Worm (Caenorhabditis elegans): ENCODE data around the gene nhr-68.

nhr-68 gene

DNA sequence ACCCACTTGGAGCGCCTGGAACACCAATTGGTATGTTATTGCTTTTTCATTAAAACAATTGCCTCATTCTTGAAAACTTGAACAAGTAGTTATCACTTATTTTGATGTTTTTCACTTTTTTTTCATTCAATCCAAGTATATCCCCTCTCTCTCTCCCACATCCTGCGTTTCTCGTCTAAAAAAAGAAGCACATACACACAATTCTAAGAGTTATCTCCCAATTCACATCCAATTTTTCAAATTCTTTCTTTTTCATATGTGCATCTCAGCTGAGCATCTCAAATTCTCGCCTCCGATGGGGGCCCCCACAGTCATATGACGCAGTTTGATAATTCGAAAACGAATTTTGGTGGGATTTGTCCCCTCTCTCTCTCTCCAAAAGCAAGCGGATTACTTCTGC is 36.6 kb upstream of the nhr-68 start:
- peak; percentile 5 for TF ChIP-seq ces-1 (GFP tag; optimal IDR thresholded peaks at IDR 0.05)
- TF ChIP-seq ham-2 (GFP tag; optimal IDR thresholded peaks at IDR 0.05): no peak

DNA sequence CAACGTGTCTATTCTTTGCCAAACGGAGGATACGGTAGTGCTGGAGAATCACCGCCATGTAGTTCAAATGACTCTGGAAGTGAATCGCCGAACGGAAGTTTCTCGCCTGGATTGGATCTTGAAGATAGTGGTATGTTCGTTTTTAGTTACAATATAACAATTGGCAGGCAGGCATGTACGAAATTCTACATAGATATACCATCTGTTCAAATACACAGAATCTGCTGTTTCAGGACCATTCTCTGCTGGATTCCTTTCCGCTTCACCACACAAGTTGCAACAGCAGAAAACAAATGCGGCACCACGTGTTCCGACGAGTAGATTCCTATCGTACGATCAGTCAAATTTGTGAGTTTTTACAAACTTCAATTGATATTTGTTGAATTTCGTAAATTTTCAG is 33.7 kb upstream of the nhr-68 start:
- TF ChIP-seq cnd-1 (tag; optimal IDR thresholded peaks at IDR 0.05): no peak
- no peak for TF ChIP-seq pha-4 (tag; optimal IDR thresholded peaks at IDR 0.05)
- no peak for TF ChIP-seq nhr-2 (tag; optimal IDR thresholded peaks at IDR 0.05)
- TF ChIP-seq lin-32 (GFP tag; optimal IDR thresholded peaks at IDR 0.05): no peak
- TF ChIP-seq ztf-11 (tag; optimal IDR thresholded peaks at IDR 0.05): no peak
- no peak for TF ChIP-seq nhr-76 (tag; optimal IDR thresholded peaks at IDR 0.05)
- TF ChIP-seq unc-39 (tag; optimal IDR thresholded peaks at IDR 0.05): no peak

- peak; percentile 31 for TF ChIP-seq unc-120 (tag; optimal IDR thresholded peaks at IDR 0.05; ENCODE audit: poor library complexity, severe bottlenecking)
- TF ChIP-seq tbx-8 (GFP tag; optimal IDR thresholded peaks at IDR 0.05): no peak
- no peak for TF ChIP-seq ztf-11 (tag; optimal IDR thresholded peaks at IDR 0.05)
Measured at ce11 chrV:11541284-11541683, 32.0 kb upstream of the nhr-68 start.

ce11 chrV:11543564-11543963 is 29.7 kb upstream of the nhr-68 start, which contains the start of gene F38B7.2:
TSS of gene F38B7.2 (plus strand) at chrV:11543963.
- TF ChIP-seq ceh-39 (tag; optimal IDR thresholded peaks at IDR 0.05) (no peak), cnd-1 (tag; optimal IDR thresholded peaks at IDR 0.05) (no peak), nhr-2 (tag; optimal IDR thresholded peaks at IDR 0.05) (no peak), unc-120 (tag; optimal IDR thresholded peaks at IDR 0.05; ENCODE audit: poor library complexity, severe bottlenecking) (no peak), unc-39 (tag; optimal IDR thresholded peaks at IDR 0.05) (no peak), lsy-2 (tag; optimal IDR thresholded peaks at IDR 0.05) (no peak)

- no peak for TF ChIP-seq nhr-12 (tag; optimal IDR thresholded peaks at IDR 0.05)
- no peak for TF ChIP-seq flh-1 (GFP tag; optimal IDR thresholded peaks at IDR 0.05)
- TF ChIP-seq nhr-237 (tag; optimal IDR thresholded peaks at IDR 0.05): no peak
- TF ChIP-seq hlh-1 (tag; optimal IDR thresholded peaks at IDR 0.05): no peak
- no peak for TF ChIP-seq nhr-28 (tag; optimal IDR thresholded peaks at IDR 0.05)
- no peak for TF ChIP-seq unc-39 (tag; optimal IDR thresholded peaks at IDR 0.05)
- TF ChIP-seq mep-1 (tag; optimal IDR thresholded peaks at IDR 0.05): no peak
Measured at ce11 chrV:11545227-11545626, 28.0 kb upstream of the nhr-68 start, which contains the start of gene F38B7.10. TSS of gene F38B7.10 (plus strand) at chrV:11545527.

DNA sequence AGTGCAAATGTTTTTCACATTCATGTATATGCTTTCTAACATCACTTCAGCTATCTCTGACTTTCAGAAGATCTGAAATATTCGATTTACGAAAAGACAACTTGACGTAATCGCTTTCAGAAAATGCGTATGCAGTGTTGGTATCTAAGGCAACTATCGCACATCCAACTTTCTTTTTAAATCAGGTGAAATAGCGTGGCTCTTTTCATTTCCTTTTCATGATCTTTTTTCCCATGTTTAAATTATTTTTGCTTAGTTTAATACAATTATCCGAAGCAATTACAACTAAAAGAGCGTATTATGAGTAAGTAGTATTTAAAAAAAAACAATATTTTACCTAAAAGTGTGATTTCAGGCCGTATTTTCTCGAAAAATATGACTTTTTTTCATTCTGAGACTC is 26.4 kb upstream of the nhr-68 start, which contains the start of gene F38B7.11:
Gene F38B7.11 (plus strand): TSS at position 301 of the 400 bp plus-strand sequence.
- TF ChIP-seq nhr-237 (tag; optimal IDR thresholded peaks at IDR 0.05) (no peak), mab-5 (tag; optimal IDR thresholded peaks at IDR 0.05) (no peak), elt-3 (tag; optimal IDR thresholded peaks at IDR 0.05) (no peak), nhr-12 (tag; optimal IDR thresholded peaks at IDR 0.05) (no peak), nhr-2 (tag; optimal IDR thresholded peaks at IDR 0.05) (no peak), drap-1 (GFP tag; optimal IDR thresholded peaks at IDR 0.05) (no peak), mep-1 (tag; optimal IDR thresholded peaks at IDR 0.05) (no peak), flh-1 (GFP tag; optimal IDR thresholded peaks at IDR 0.05) (no peak), ztf-11 (tag; optimal IDR thresholded peaks at IDR 0.05) (no peak), elt-1 (tag; optimal IDR thresholded peaks at IDR 0.05; ENCODE audit: borderline replicate concordance, insufficient read depth) (no peak), unc-62 (GFP tag; optimal IDR thresholded peaks at IDR 0.05) (no peak)

DNA sequence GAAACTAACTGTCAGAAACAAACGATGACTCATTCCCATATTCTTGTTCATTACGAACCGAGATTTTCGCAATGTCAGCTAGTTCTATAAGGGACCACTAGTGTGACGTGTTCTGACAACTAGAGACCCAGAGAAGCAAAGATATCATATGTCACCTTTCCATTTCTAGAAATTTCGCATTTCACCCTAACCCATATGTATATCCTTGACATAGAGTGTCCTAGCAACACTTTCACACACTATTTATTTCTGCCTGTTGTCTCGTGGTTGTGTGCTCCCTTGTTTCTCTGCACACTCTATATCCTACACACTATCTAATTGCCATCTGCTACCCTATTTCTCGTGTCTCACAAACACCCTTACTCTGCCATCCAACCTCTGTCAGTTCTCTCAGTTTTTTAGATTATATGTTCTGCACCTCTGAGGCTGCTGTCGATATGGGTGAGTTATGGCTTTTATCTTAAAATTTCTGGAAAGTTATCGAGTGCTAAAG is 24.3 kb upstream of the nhr-68 start, which contains the start of the genes F38B7.17 and F38B7.3:
Gene F38B7.17 (minus strand): TSS at position 51 of the 493 bp plus-strand sequence.
Gene F38B7.3 (plus strand): TSS at position 194 of the 493 bp plus-strand sequence.
- TF ChIP-seq bed-3 (GFP tag; optimal IDR thresholded peaks at IDR 0.05): no peak
- TF ChIP-seq nhr-2 (tag; optimal IDR thresholded peaks at IDR 0.05): no peak
- peak; percentile 49 for TF ChIP-seq hlh-1 (tag; optimal IDR thresholded peaks at IDR 0.05)
- no peak for TF ChIP-seq M03D4.4 (tag; optimal IDR thresholded peaks at IDR 0.05)
- peak; percentile 50 for TF ChIP-seq pha-4 (tag; optimal IDR thresholded peaks at IDR 0.05)
- TF ChIP-seq lsy-2 (tag; optimal IDR thresholded peaks at IDR 0.05): peak; percentile 13
- TF ChIP-seq ceh-43 (GFP tag; optimal IDR thresholded peaks at IDR 0.05): no peak
- peak; percentile 84 for TF ChIP-seq cnd-1 (tag; optimal IDR thresholded peaks at IDR 0.05)
- TF ChIP-seq lin-32 (GFP tag; optimal IDR thresholded peaks at IDR 0.05): peak; percentile 11
- no peak for TF ChIP-seq flh-1 (GFP tag; optimal IDR thresholded peaks at IDR 0.05)
- TF ChIP-seq elt-3 (tag; optimal IDR thresholded peaks at IDR 0.05): no peak
- TF ChIP-seq unc-120 (tag; optimal IDR thresholded peaks at IDR 0.05; ENCODE audit: poor library complexity, severe bottlenecking): peak; percentile 30
- no peak for TF ChIP-seq mab-5 (tag; optimal IDR thresholded peaks at IDR 0.05)
- TF ChIP-seq nhr-28 (tag; optimal IDR thresholded peaks at IDR 0.05): no peak
- peak; percentile 30 for TF ChIP-seq ces-1 (GFP tag; optimal IDR thresholded peaks at IDR 0.05)
- peak; percentile 40 for TF ChIP-seq unc-62 (GFP tag; optimal IDR thresholded peaks at IDR 0.05)
- TF ChIP-seq mls-2 (tag; optimal IDR thresholded peaks at IDR 0.05): no peak

All from whole organism, mixed stage, embryonic.